Fruit fly (Drosophila melanogaster) whole organism, embryonic: Measurements from ENCODE around the gene CG15772.

ENCODE experiments used
- Ada2b ChIP-seq: fragments of 200-800 bp; sonication (Bioruptor generic); IDR thresholded peaks from 2 replicates; pipeline ENCODE4 v1.3.6; 2022; ENCODE audit warnings: missing biosample characterization, missing genetic modification characterization
- Bdp1 ChIP-seq: fragments of 200-800 bp; sonication (Bioruptor generic); optimal IDR thresholded peaks from 3 replicates; lab custom pipeline; 2016; ENCODE audit warnings: missing biosample characterization, missing genetic modification characterization
- Bgb ChIP-seq: fragments of 200-800 bp; sonication (Bioruptor generic); IDR thresholded peaks from 2 replicates; pipeline ENCODE4 v1.3.6; 2022; ENCODE audit warnings: missing biosample characterization, missing genetic modification characterization; ENCODE audit not compliant: partially characterized antibody
- CG10654 ChIP-seq: fragments of 200-800 bp; sonication (Bioruptor generic); optimal IDR thresholded peaks from 2 replicates; lab custom pipeline; 2016; ENCODE audit warnings: missing biosample characterization, missing genetic modification characterization
- CG12769 ChIP-seq: fragments of 200-800 bp; sonication (Bioruptor generic); optimal IDR thresholded peaks from 2 replicates; lab custom pipeline; 2019; ENCODE audit warnings: missing biosample characterization, mild to moderate bottlenecking, missing genetic modification characterization, moderate library complexity
- CG18011 ChIP-seq: fragments of 200-800 bp; sonication (Bioruptor generic); optimal IDR thresholded peaks from 2 replicates; lab custom pipeline; 2017; ENCODE audit warnings: missing biosample characterization, missing genetic modification characterization, mild to moderate bottlenecking, moderate library complexity, missing genotype
- CG18599 ChIP-seq: fragments of 200-800 bp; sonication (Bioruptor generic); optimal IDR thresholded peaks from 3 replicates; lab custom pipeline; 2017; ENCODE audit warnings: missing biosample characterization, missing genetic modification characterization, mild to moderate bottlenecking, moderate library complexity, missing genetic modification reagents
- CG2202 ChIP-seq: fragments of 200-800 bp; sonication (Bioruptor generic); optimal IDR thresholded peaks from 2 replicates; lab custom pipeline; 2018; ENCODE audit warnings: missing biosample characterization, mild to moderate bottlenecking, missing genetic modification characterization
- CG31388 ChIP-seq: fragments of 200-800 bp; sonication (Bioruptor generic); optimal IDR thresholded peaks from 2 replicates; lab custom pipeline; 2016; ENCODE audit warnings: missing biosample characterization, missing genetic modification characterization
- CG32767 ChIP-seq: fragments of 200-800 bp; sonication (Bioruptor generic); IDR thresholded peaks from 2 replicates; pipeline ENCODE4 v1.3.6; 2022; ENCODE audit warnings: missing biosample characterization, missing genetic modification characterization
- CG3838 ChIP-seq: fragments of 200-800 bp; sonication (Bioruptor generic); optimal IDR thresholded peaks from 3 replicates; lab custom pipeline; 2016; ENCODE audit warnings: missing biosample characterization, missing genetic modification characterization
- CG4282 ChIP-seq: fragments of 200-800 bp; sonication (Bioruptor generic); optimal IDR thresholded peaks from 2 replicates; lab custom pipeline; 2016; ENCODE audit warnings: missing biosample characterization, missing genetic modification characterization
- CG7786 ChIP-seq: fragments of 200-800 bp; sonication (Bioruptor generic); optimal IDR thresholded peaks from 2 replicates; lab custom pipeline; 2016; ENCODE audit warnings: missing biosample characterization, missing genetic modification characterization
- CG7928 ChIP-seq: fragments of 200-800 bp; sonication (Bioruptor generic); optimal IDR thresholded peaks from 2 replicates; lab custom pipeline; 2017; ENCODE audit warnings: missing biosample characterization, mild to moderate bottlenecking, missing genetic modification characterization
- CG8089 ChIP-seq: fragments of 200-800 bp; sonication (Bioruptor generic); optimal IDR thresholded peaks from 3 replicates; lab custom pipeline; 2016; ENCODE audit warnings: missing biosample characterization, missing genetic modification characterization
- CG8359 ChIP-seq: fragments of 200-800 bp; sonication (Bioruptor generic); optimal IDR thresholded peaks from 2 replicates; lab custom pipeline; 2017; ENCODE audit warnings: missing biosample characterization, mild to moderate bottlenecking, missing genetic modification characterization, borderline replicate concordance
- CG8944 ChIP-seq: fragments of 200-800 bp; sonication (Bioruptor generic); optimal IDR thresholded peaks from 3 replicates; lab custom pipeline; 2016; ENCODE audit warnings: missing biosample characterization, missing genetic modification characterization
- CG9817 ChIP-seq: fragments of 200-800 bp; sonication (Bioruptor generic); optimal IDR thresholded peaks from 2 replicates; lab custom pipeline; 2018; ENCODE audit warnings: missing biosample characterization, mild to moderate bottlenecking, missing genetic modification characterization, moderate library complexity
- Camta ChIP-seq: fragments of 200-800 bp; sonication (Bioruptor generic); optimal IDR thresholded peaks from 2 replicates; lab custom pipeline; 2016; ENCODE audit warnings: missing biosample characterization, missing genetic modification characterization
- Dad ChIP-seq: fragments of 200-800 bp; sonication (Bioruptor generic); optimal IDR thresholded peaks from 3 replicates; lab custom pipeline; 2016; ENCODE audit warnings: missing biosample characterization, missing genetic modification characterization
- Dbx ChIP-seq: fragments of 200-800 bp; sonication (Bioruptor generic); IDR thresholded peaks from 3 replicates; pipeline ENCODE4 v1.3.6; 2022; ENCODE audit warnings: missing biosample characterization, missing genetic modification characterization
- Dip3 ChIP-seq: fragments of 200-800 bp; sonication (Bioruptor generic); optimal IDR thresholded peaks from 3 replicates; lab custom pipeline; 2016; ENCODE audit warnings: missing biosample characterization, missing genetic modification characterization
- Fer1 ChIP-seq: fragments of 200-800 bp; sonication (Bioruptor generic); optimal IDR thresholded peaks from 2 replicates; lab custom pipeline; 2017; ENCODE audit warnings: missing biosample characterization, mild to moderate bottlenecking, missing genetic modification characterization
- HmgZ ChIP-seq: fragments of 200-800 bp; sonication (Bioruptor generic); optimal IDR thresholded peaks from 2 replicates; lab custom pipeline; 2018; ENCODE audit warnings: missing biosample characterization, mild to moderate bottlenecking, missing genetic modification characterization
- Hr51 ChIP-seq, 2 experiments: fragments of 200-800 bp; sonication (Bioruptor generic); optimal IDR thresholded peaks; 2 replicates in 1 of 2; 3 replicates in 1 of 2; lab custom pipeline; 2016 to 2018; ENCODE audit warnings: missing biosample characterization in 2 of 2, missing genetic modification characterization in 2 of 2, mild to moderate bottlenecking in 1 of 2, moderate library complexity in 1 of 2
- MESR4 ChIP-seq: fragments of 200-800 bp; sonication (Bioruptor generic); optimal IDR thresholded peaks from 2 replicates; lab custom pipeline; 2018; ENCODE audit warnings: missing biosample characterization, mild to moderate bottlenecking, missing genetic modification characterization, moderate library complexity
- NC2β ChIP-seq: fragments of 200-800 bp; sonication (Bioruptor generic); optimal IDR thresholded peaks from 2 replicates; lab custom pipeline; 2016; ENCODE audit warnings: missing biosample characterization, missing genetic modification characterization
- NFAT ChIP-seq: fragments of 200-800 bp; sonication (Bioruptor generic); IDR thresholded peaks from 2 replicates; pipeline ENCODE4 v1.3.6; 2022; ENCODE audit warnings: missing biosample characterization, missing genetic modification characterization
- Neu2 ChIP-seq: fragments of 200-800 bp; sonication (Bioruptor generic); optimal IDR thresholded peaks from 3 replicates; lab custom pipeline; 2016; ENCODE audit warnings: missing biosample characterization, missing genetic modification characterization, borderline replicate concordance
- Optix ChIP-seq: fragments of 200-800 bp; sonication (Bioruptor generic); IDR thresholded peaks from 3 replicates; pipeline ENCODE4 v1.3.6; 2022; ENCODE audit warnings: missing biosample characterization, missing genetic modification characterization
- Sry-β ChIP-seq: fragments of 200-800 bp; sonication (Bioruptor generic); optimal IDR thresholded peaks from 2 replicates; lab custom pipeline; 2018; ENCODE audit warnings: missing biosample characterization, mild to moderate bottlenecking, missing genetic modification characterization, moderate library complexity
- Tbp ChIP-seq: fragments of >200 bp; optimal IDR thresholded peaks from 2 replicates; lab custom pipeline; 2018; ENCODE audit warnings: missing biosample characterization, missing genetic modification characterization
- ato ChIP-seq: fragments of 200-800 bp; sonication (Bioruptor generic); IDR thresholded peaks from 2 replicates; pipeline ENCODE4 v1.3.6; 2022; ENCODE audit warnings: missing biosample characterization, missing genetic modification characterization; ENCODE audit not compliant: partially characterized antibody
- btn ChIP-seq: fragments of 200-800 bp; sonication (Bioruptor generic); optimal IDR thresholded peaks from 2 replicates; lab custom pipeline; 2016; ENCODE audit warnings: missing biosample characterization, missing genetic modification characterization
- cad ChIP-seq: fragments of >200 bp; optimal IDR thresholded peaks from 2 replicates; lab custom pipeline; 2017; ENCODE audit warnings: missing biosample characterization, missing genetic modification characterization
- cas ChIP-seq: fragments of 200-800 bp; sonication (Bioruptor generic); IDR thresholded peaks from 2 replicates; pipeline ENCODE4 v1.3.6; 2022; ENCODE audit warnings: missing biosample characterization, missing genetic modification characterization
- croc ChIP-seq: fragments of 200-800 bp; sonication (Bioruptor generic); conservative IDR thresholded peaks from 3 replicates; pipeline ENCODE4 v1.3.6; 2022; ENCODE audit warnings: missing biosample characterization, missing genetic modification characterization
- danr ChIP-seq: fragments of 200-800 bp; sonication (Bioruptor generic); IDR thresholded peaks from 2 replicates; pipeline ENCODE4 v1.3.6; 2022; ENCODE audit warnings: missing biosample characterization, missing genetic modification characterization
- exex ChIP-seq: fragments of 200-800 bp; sonication (Bioruptor generic); optimal IDR thresholded peaks from 4 replicates; lab custom pipeline; 2018; ENCODE audit warnings: missing biosample characterization, mild to moderate bottlenecking, missing genetic modification characterization, moderate library complexity
- fru ChIP-seq: fragments of >200 bp; optimal IDR thresholded peaks from 2 replicates; lab custom pipeline; 2017
- gcm2 ChIP-seq: fragments of 200-800 bp; sonication (Bioruptor generic); optimal IDR thresholded peaks from 2 replicates; lab custom pipeline; 2016; ENCODE audit warnings: missing biosample characterization, missing genetic modification characterization
- gfzf ChIP-seq: fragments of 200-800 bp; sonication (Bioruptor generic); optimal IDR thresholded peaks from 2 replicates; lab custom pipeline; 2016; ENCODE audit warnings: missing biosample characterization, mild to moderate bottlenecking, missing genetic modification characterization, moderate library complexity
- h ChIP-seq: fragments of >200 bp; optimal IDR thresholded peaks from 2 replicates; lab custom pipeline; 2017
- hbn ChIP-seq: fragments of 200-800 bp; sonication (Bioruptor generic); IDR thresholded peaks from 2 replicates; pipeline ENCODE4 v1.3.6; 2022; ENCODE audit warnings: missing biosample characterization, missing genetic modification characterization; ENCODE audit not compliant: partially characterized antibody
- lbe ChIP-seq: fragments of 200-800 bp; sonication (Bioruptor generic); optimal IDR thresholded peaks from 2 replicates; lab custom pipeline; 2016; ENCODE audit warnings: missing biosample characterization, mild to moderate bottlenecking, missing genetic modification characterization
- shn ChIP-seq: fragments of 200-800 bp; sonication (Bioruptor generic); optimal IDR thresholded peaks from 3 replicates; lab custom pipeline; 2016; ENCODE audit warnings: missing biosample characterization, missing genetic modification characterization
- ssp ChIP-seq: fragments of 200-800 bp; sonication (Bioruptor generic); IDR thresholded peaks from 2 replicates; pipeline ENCODE4 v1.3.6; 2022; ENCODE audit warnings: missing biosample characterization, missing genetic modification characterization
- tna ChIP-seq: fragments of 200-800 bp; sonication (Bioruptor generic); IDR thresholded peaks from 2 replicates; pipeline ENCODE4 v1.3.6; 2022; ENCODE audit warnings: missing biosample characterization, missing genetic modification characterization; ENCODE audit not compliant: partially characterized antibody
- tup ChIP-seq: fragments of 200-800 bp; sonication (Bioruptor generic); optimal IDR thresholded peaks from 2 replicates; lab custom pipeline; 2016; ENCODE audit warnings: missing biosample characterization, mild to moderate bottlenecking, missing genetic modification characterization, moderate library complexity

CG15772 gene

DNA sequence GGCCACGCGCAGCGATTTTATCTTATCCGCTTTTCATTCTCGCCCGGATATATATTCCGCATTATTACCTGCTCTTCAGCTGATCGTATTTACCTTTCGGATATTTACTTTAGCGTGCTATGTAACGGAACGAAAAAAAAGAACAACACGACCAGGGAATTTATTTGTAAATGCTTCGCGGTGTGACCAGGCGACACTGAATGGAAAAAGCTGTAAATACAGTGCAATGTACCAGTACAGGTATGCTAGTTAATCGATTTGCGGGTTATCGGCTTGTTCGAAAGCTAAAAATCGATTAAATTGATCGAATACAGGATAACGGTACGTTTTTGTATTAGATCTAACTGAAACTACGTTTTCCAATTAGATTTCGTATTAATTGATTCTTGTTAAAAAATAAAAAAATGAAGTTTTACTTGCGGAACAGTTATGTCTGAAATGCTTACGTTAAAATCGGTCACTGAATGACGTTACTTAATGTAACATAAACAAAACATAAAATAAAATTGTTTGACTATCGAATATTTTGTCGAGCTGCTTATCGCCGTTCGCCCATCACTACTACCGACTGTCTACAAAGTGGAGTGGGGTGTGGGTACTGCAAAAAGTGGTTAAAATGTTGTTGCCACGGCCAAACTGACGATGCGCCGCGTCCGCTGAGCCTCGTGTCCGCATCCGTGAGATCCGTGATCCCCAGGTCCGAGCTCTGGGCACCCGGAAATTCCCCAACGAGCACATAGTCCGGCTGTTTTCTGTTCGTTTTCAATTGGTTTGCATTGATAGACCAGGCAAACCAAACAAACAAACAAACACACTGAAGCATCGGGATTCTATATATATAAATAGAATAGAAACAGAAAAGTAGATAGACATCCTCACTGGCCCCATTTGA, 12.2 kb downstream of the CG15772 start, which contains the start of the genes MAPk-Ak2 and CG42699 (continued):
- 0 out of 2 replicates have a peak, but pooled peaks have one; percentile 18 for TF ChIP-seq hbn (GFP tag; lab: Robert Waterston, UW)
- TF ChIP-seq Neu2 (GFP tag; lab: Kevin White, UChicago), result no peak
- peak; percentile 85 for TF ChIP-seq CG8089
- TF ChIP-seq CG10654 (GFP tag; lab: Kevin White, UChicago), result peak; percentile 70
- peak; percentile 52 for TF ChIP-seq Dip3 (GFP tag; lab: Kevin White, UChicago)
- peak; percentile 62 for TF ChIP-seq Camta (GFP tag; lab: Kevin White, UChicago)
- TF ChIP-seq CG9817, result peak; percentile 47
- TF ChIP-seq cad (GFP tag; lab: Kevin White, UChicago), result no peak
- TF ChIP-seq btn (GFP tag; lab: Kevin White, UChicago), result peak; percentile 64
- TF ChIP-seq CG8944, result peak; percentile 68
- peak; percentile 69 for TF ChIP-seq ato (GFP tag; lab: Robert Waterston, UW)
- peak; percentile 68 for TF ChIP-seq tna
- no peak; the same call in 2 of the 3 replicates for TF ChIP-seq Optix
- peak; percentile 75 for TF ChIP-seq HmgZ
- peak; percentile 73 for TF ChIP-seq exex (tag; lab: Kevin White, UChicago)
- peak; percentile 61 for TF ChIP-seq CG7928 (GFP tag; lab: Kevin White, UChicago)
- peak; percentile 70 for TF ChIP-seq Dad (GFP tag; lab: Kevin White, UChicago)
- TF ChIP-seq NFAT (GFP tag; lab: Robert Waterston, UW), result peak; percentile 72
- TF ChIP-seq gfzf, result peak; percentile 84
- TF ChIP-seq CG4282, result peak; percentile 65
- TF ChIP-seq CG2202 (tag; lab: Kevin White, UChicago), result peak; percentile 79
- TF ChIP-seq Tbp (GFP tag; lab: Kevin White, UChicago), result no peak
- TF ChIP-seq CG7786 (GFP tag; lab: Kevin White, UChicago), result peak; percentile 56
- TF ChIP-seq cas (GFP tag; lab: Robert Waterston, UW), result no peak
- no peak; the same call in 1 of the 2 replicates for TF ChIP-seq ssp
- no peak for TF ChIP-seq CG31388 (GFP tag; lab: Kevin White, UChicago)
- TF ChIP-seq Sry-β (GFP tag; lab: Kevin White, UChicago), result peak; percentile 47
- TF ChIP-seq CG12769 (tag; lab: Kevin White, UChicago), result peak; percentile 59
- peak; percentile 76 for TF ChIP-seq MESR4 (GFP tag; lab: Kevin White, UChicago)
- TF ChIP-seq danr (GFP tag; lab: Robert Waterston, UW), result peak; percentile 57; the same call in 1 of the 2 replicates
- no peak for TF ChIP-seq Ada2b (GFP tag; lab: Robert Waterston, UW)
- peak; percentile 62; the same call in 1 of the 3 replicates for TF ChIP-seq Dbx (GFP tag; lab: Robert Waterston, UW)
- peak; percentile 77 for TF ChIP-seq NC2β (GFP tag; lab: Kevin White, UChicago)
- TF ChIP-seq CG32767 (GFP tag; lab: Robert Waterston, UW), result no peak
- peak; percentile 73 for TF ChIP-seq CG3838
- no peak for TF ChIP-seq fru (lab: Kevin White, UChicago)
- TF ChIP-seq lbe (GFP tag; lab: Kevin White, UChicago), result peak; percentile 68
- TF ChIP-seq croc (GFP tag; lab: Robert Waterston, UW), result no peak
- TF ChIP-seq shn (GFP tag; lab: Kevin White, UChicago), result peak; percentile 71
- peak; percentile 71 for TF ChIP-seq Bdp1 (GFP tag; lab: Kevin White, UChicago)
- TF ChIP-seq Bgb (GFP tag; lab: Robert Waterston, UW), result peak; percentile 72
- TF ChIP-seq CG8359 (GFP tag; lab: Kevin White, UChicago), result peak; percentile 13
- peak; percentile 26 for TF ChIP-seq gcm2 (GFP tag; lab: Kevin White, UChicago)
- peak; percentile 85 for TF ChIP-seq Fer1 (GFP tag; lab: Kevin White, UChicago)
- TF ChIP-seq Hr51 (GFP tag; optimal IDR thresholded peaks at IDR 0.05; lab: Kevin White, UChicago), result peak; percentile 33 to 72
- peak; percentile 29 for TF ChIP-seq CG18011 (GFP tag; lab: Kevin White, UChicago)
- peak; percentile 54 for TF ChIP-seq tup (GFP tag; lab: Kevin White, UChicago)
- TF ChIP-seq h (lab: Kevin White, UChicago), result no peak
- TF ChIP-seq CG18599 (GFP tag; lab: Kevin White, UChicago), result peak; percentile 87
